Fruit fly (Drosophila melanogaster): ENCODE results near the gene CG1421.

DNA sequence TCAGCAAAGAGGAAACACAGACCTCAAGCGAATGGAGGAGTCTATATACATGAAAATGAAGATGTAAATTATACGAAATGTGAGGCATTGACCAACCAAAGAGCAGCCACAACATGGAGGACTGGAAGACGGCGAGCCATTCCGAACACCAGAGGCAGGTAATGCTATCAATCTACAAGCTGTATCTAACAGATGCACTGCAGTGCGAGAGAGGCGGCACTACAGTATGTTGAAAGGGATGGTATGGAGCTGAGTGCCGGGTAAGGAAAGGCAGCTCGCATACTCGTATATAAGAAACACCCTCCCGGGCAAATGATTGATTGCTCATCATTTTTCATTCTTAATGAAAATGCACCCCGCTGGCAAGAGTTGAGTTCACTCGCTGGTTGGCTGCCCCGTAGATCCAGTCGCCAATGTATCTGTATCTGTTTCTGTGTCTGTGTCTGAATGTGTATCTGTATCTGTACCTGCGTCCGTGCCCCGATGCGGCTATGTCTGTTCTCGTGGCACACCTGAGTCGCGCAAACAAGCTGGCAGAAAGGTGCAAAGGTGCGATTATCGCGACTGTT is 34.0 kb upstream of the CG1421 start:
- TF ChIP-seq pan (optimal IDR thresholded peaks at IDR 0.05) (no peak), CG8478 (optimal IDR thresholded peaks at IDR 0.05) (no peak)
